Worm (Caenorhabditis elegans): Measurements from ENCODE around the gene npr-28.
A peak's percentile ranks its signal among the peaks of the same experiment; 100 is the strongest.

ce11 chrX:8386068-8386851, 35.4 kb upstream of the npr-28 start:
- TF ChIP-seq aly-2 (tag; optimal IDR thresholded peaks at IDR 0.05): no peak
- no peak for TF ChIP-seq hlh-17 (GFP tag; optimal IDR thresholded peaks at IDR 0.05; ENCODE audit: borderline replicate concordance)
- TF ChIP-seq snu-23 (GFP tag; optimal IDR thresholded peaks at IDR 0.05): peak; percentile 80
- no peak for TF ChIP-seq nhr-237 (tag; optimal IDR thresholded peaks at IDR 0.05)
- no peak for TF ChIP-seq pag-3 (tag; optimal IDR thresholded peaks at IDR 0.05; ENCODE audit: borderline replicate concordance, insufficient read depth)
- peak; percentile 59 for TF ChIP-seq nhr-85 (tag)
- no peak for TF ChIP-seq nhr-76 (tag; optimal IDR thresholded peaks at IDR 0.05)
- no peak for TF ChIP-seq snpc-4 (tag; optimal IDR thresholded peaks at IDR 0.05)
- peak; percentile 49 to 57 for TF ChIP-seq lsy-2 (tag; optimal IDR thresholded peaks at IDR 0.05)
- TF ChIP-seq lin-35 (GFP tag; optimal IDR thresholded peaks at IDR 0.05): peak in 1 of 2 experiments; percentile 49

Data from whole organism, L1 larva.